Fruit fly (Drosophila melanogaster): ENCODE data around the gene CG46466.

dm6 chr4:708665-709064 lies 45.7 kb upstream of the CG46466 start:
- TF ChIP-seq CrebA (GFP tag; optimal IDR thresholded peaks at IDR 0.05; ENCODE audit: borderline replicate concordance): no peak
- TF ChIP-seq tai (GFP tag; optimal IDR thresholded peaks at IDR 0.05): no peak
- TF ChIP-seq h (GFP tag; optimal IDR thresholded peaks at IDR 0.05): no peak
- TF ChIP-seq pan (optimal IDR thresholded peaks at IDR 0.05): no peak
- no peak for TF ChIP-seq Myc (optimal IDR thresholded peaks at IDR 0.05)
- no peak for TF ChIP-seq usp (GFP tag; optimal IDR thresholded peaks at IDR 0.05)
- TF ChIP-seq psq (GFP tag; optimal IDR thresholded peaks at IDR 0.05): no peak
- TF ChIP-seq fru (GFP tag; optimal IDR thresholded peaks at IDR 0.05): no peak
- TF ChIP-seq CG32264 (GFP tag; optimal IDR thresholded peaks at IDR 0.05): no peak
- TF ChIP-seq foxo (GFP tag; optimal IDR thresholded peaks at IDR 0.05): no peak
- no peak for TF ChIP-seq Dif (GFP tag; optimal IDR thresholded peaks at IDR 0.05; ENCODE audit: partially characterized antibody)

Data from whole organism, wandering third instar larva.